Fruit fly (Drosophila melanogaster) whole organism, larva: ENCODE results near the gene CG9727.
A peak's percentile ranks its signal among the peaks of the same experiment; 100 is the strongest.

ENCODE experiments used
- noc ChIP-seq: fragments of 200-800 bp; sonication (Bioruptor generic); optimal IDR thresholded peaks from 3 replicates; lab custom pipeline; 2019; ENCODE audit warnings: missing biosample characterization, mild to moderate bottlenecking, missing genetic modification characterization, moderate library complexity

CG9727 gene

DNA sequence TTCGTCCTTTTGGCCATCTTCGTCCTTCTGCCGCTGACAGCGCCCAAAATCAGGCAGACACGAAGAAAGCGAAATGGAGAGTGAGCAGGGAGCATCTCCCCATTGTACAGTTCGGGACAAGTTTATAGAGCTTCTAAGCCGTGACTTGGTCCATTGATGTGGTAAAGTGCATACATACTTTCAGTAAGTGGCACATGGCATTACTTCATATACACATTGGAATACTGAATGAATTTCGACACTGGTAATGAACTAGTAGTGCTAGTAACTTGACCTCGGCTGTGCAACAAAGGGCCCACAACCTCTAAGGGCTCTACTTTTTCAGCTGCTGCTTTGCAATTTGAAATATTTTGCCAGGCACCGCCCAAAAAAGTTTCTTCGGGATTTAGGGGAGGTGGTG is 40.2 kb downstream of the CG9727 start:
- peak; percentile 33 for TF ChIP-seq noc

DNA sequence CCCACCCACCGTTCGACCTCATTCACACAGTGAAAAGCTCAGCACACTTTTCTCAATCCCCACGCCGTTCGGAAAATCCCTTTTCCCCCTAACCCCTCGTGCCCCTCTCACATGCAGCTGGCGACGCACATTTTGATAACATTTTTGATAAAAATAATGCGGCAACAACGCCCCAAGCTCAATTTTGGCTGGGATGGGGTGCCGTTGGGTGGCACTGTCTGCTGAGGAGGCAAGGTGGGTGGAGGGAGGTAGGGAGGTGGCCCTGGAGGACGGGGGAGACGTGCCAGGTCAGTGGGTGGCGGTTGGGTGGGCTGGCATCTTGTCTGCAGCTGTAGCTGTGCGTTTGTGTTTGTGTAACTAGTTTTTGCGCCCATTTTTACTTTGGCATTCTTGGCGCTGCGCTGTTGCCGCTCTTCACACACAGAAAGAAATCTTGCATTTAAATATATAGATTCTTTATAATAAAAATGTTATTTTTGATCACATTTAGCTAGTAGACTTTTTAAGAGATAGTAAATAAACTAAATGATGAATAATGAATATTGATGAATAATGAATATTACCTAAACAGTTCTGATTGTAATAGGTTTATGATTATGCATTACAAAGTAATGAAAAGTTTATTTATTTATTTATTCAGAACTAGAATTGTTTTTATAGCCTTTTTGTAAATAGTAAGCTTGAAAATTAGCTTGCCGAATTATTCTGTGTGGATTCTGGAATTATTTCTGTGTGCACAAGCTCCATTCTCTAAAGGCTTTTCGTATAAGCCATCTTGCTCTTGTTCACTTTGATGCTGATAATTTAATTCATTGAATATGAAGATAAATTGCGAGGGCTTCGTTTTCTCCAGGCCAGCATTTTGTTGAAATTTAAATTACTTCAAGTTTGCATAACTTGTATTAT is 41.8 kb downstream of the CG9727 start:
- TF ChIP-seq noc: no peak

DNA sequence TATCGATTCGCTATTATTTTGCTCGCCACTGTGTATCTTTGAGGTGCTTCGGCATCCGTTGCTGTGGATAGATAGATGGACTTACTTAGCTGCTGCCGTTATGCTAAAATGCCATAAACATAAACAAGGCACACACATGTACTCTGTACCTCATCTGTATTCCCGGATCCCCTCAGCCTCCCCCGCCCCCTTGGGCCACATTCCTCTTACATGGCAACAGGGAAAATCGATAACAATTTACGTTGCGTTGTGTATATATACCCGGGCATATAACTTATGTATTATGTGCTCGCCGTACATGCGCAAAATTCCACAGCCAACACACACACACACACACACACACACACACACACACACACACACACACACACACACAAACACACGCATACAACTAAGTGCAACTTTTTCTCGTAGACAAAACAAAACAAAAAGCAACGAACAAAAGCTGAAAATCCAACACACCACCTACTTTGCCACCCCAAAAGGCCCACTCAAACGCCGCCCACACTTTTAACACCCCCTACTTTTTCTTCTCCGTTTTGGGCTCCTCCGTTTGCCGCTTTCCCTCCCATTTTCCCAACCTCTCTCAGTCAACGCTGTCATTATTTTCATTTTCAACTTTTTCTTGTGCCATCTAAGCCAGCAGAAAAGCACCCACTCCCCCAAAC is 42.6 kb downstream of the CG9727 start:
- no peak for TF ChIP-seq noc

DNA sequence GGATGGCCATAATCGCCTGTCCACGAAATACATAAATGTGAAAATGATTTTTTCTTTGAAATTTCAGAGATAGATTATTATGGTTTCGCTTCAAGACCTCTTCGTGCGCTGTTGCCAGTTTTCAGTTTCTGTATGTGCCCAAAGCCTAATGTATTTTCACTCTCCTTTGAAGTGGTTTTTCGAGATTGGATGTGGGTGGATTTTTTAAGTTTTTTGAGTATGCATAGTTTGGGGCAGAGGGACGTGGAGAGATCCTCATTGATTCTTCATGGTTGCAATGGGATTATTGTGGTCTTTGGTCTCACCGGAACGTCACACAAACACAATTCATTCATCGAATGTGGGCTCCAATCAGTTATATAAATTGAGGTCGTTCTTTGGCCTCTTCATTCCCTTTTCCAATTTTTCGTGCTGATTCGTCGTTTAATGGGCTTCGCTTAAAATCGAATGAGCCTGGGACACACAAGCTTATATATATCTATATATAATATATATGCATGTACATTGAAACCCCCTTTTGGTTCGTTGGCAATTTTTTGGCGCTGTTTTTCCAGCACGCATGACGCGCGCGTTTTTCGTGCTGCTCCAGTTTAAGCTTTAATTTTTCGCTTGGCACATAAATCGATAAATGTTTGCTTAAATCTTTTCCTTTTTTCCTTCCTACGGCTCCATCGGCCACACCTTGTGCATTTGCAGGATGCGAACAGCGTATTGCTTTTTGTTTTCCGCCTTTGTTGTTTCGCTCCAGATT is 44.8 kb downstream of the CG9727 start:
- no peak for TF ChIP-seq noc

DNA sequence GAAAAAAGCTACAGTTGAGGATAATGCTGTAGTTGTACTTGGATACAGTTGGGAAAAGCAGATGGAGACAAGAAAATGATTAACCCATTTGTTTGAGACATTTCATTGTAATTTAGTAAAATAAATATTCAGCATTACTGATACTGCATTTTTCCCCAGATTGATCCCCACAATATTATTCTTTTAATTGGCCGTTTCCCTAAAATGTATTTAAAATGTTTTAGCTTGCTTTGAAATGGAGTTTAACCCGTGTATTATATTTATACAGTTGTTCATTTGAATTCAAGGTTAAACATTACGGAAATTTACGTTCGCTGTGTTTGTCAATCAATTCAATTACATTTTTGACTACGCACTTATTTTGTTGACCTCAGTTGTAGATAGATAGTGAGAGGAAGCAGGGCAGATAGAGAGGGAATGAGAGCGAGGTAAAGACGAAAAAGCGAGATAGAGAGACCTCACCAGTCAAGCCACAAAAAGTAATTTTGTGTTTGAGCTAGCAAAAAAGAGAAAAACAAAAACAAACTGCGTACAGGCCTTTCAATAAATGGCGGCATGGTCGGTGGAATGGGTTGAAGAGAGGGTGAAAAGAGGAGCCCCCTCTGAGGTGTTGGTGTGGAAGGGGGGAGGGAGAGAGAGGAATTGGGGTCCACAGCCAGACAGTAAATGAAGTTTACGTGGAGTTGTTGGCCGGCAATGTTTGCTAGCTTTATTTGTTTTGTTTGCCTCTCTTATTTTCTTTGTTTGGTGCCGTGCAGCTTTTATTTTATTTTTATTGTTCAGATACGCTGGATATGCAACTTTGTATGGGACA is 45.9 kb downstream of the CG9727 start:
- TF ChIP-seq noc: peak; percentile 97

DNA sequence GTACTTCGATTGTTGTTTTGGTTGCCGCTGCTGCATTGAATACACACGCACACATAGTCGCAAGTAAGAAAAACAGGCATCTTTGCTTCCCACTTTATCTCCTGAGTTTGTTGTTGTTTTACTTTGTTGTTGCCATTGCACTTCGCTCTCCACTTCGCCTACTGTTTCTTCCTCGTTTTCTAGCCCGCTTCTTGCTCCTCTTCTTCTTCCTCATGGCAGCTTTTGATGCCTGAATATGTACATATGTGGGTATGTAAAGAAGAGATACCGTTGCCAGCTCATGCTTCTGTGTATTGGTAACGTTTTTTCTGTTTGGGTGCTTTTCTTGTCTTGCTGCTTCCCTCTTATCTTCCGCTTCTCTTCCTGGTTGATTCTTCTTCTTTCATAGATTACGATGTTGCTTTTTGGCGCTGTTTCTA is 47.3 kb downstream of the CG9727 start:
- no peak for TF ChIP-seq noc

DNA sequence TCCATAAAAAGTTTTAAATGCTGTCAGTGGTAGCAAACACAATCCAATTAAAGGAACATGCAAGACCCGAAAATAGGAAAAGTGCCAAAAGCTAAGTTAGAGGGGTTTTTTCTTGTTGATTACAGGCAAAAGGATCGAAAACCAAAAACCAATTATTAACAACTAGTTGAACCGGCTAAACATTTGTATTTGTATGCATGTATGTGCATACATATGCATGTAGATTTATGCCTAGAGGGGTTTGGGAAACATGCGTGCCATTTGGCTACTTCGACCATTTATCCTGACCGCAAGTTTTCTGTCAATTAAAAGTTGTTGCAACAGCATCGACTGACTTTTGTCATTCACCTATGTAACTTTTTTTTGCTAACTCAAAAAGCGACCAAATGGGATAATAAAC is 48.0 kb downstream of the CG9727 start:
- TF ChIP-seq noc: no peak

DNA sequence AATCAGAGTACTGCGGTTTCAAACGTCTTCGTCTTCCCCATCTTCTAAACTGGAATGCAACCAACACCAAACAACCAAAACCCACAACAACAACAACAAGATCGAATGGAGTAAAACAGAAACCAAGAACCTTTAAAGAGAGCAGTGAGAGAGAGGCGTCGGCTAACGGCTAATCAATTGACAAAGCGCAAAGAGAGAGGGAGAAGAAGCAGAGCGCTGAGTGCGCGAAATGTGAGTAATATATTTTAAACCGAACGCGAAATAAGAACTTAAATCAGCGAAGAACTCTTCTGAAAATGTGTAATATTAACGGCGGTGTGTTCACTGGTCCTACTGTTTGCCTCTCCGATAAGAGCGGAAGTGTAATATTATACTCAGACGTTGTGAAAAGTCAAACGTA is 48.9 kb downstream of the CG9727 start:
- no peak for TF ChIP-seq noc

DNA sequence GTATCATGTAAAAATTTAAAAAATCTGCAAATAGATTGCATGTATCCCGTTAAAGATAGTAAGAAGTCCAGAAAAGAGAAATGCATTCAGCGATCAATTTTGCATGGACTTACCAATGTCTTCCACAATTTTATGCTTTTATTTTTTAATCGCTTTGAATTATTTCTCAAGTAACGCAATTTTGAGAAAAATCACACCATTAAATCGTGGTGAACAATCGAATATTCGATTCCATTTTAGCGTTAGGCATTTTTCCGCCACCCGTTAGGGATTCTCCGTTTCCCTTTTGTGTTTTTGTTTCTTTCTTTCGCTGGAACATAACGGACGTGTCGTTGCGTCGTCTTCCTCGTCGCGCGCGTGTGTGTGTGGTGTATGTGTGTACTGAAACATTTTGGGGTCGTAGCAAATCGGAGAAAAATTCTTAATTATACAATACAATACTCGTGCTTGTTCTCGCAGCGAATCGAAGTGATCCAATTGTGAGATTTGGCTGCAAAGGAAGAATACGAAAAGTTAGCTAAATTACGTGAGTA is 49.8 kb downstream of the CG9727 start, which contains the start of gene gpp:
Gene gpp, plus strand, starts transcription at position 290 of the 533 bp plus-strand sequence.
- TF ChIP-seq noc: no peak

DNA sequence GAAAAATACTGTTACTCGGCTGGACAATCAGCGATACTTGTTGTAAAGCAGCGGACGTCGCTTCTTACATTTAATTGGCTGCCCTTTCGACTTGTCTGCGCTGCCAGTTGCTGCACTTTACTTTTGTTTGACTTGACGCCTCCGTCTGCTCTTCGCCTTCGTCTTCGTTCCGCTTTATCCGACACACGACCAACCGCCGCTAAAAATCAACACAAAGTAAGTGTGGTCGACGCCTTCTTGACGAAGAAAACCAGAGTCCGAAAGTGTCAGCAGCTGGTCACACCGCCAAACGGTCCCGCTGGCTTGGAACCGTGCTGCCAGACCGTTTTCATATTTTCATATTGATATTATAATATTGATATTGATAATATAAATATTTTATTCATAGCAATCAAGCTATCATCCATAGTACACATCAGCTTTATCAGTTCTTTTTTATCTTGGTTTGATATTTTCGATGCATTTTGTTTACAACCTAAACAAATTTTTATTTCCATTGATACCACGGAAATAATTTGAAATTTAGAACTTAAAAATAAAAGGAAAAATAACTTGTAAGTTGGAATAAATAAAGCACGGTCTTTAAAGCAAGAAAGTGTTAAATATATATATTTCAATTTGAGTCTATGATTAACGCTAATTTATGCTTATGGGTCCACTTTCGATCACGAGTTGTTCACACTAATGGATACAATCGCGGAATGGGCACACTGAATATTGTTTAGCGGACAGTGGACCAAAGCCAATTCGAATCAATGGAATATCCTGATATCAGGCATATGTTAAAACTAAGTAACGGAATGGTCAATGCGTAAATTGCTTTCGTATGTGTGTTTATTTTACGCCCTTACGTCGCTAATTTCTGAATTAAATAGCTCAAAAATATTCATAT is 50.6 kb downstream of the CG9727 start, which contains the start of gene Dmtn:
Gene Dmtn, minus strand, starts transcription at position 222 of the 892 bp plus-strand sequence.
- peak; percentile 20 for TF ChIP-seq noc

DNA sequence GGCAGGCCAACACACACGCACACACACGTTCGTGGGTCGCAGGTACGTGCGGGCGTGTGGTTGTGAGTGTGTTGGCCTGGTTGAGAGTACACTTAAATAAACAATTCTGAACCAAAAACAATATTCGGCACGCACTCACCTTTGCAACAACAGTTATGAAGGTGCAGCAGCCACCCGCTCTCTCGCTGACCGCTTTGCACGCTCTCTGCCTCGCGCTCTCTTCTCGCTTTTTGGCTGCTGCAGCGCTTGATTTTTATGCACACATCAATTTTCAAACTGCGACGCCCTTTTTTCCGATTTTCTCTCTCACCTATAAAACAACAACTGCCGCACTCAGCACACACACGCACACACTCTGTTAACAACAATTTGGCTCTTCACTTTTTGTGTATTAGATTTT is 51.2 kb downstream of the CG9727 start:
- TF ChIP-seq noc: no peak

DNA sequence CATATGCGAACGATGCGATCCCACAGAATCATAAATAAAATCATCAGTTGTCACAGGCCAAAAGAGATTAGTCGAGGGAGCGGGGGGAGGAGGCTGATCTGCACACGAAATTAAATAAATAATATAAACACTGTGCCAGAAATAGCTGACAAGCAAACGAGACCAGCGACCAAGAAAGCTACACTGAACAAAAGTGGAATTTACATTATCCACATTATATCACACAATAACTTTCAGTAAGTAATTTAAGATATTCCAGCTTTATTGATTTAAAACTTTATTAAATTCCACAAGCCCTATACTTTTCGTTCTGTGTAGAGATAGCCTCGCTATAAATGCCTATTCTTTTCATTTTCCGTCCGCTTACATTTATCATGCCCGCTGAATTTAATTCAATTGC is 52.3 kb downstream of the CG9727 start:
- peak; percentile 51 for TF ChIP-seq noc

DNA sequence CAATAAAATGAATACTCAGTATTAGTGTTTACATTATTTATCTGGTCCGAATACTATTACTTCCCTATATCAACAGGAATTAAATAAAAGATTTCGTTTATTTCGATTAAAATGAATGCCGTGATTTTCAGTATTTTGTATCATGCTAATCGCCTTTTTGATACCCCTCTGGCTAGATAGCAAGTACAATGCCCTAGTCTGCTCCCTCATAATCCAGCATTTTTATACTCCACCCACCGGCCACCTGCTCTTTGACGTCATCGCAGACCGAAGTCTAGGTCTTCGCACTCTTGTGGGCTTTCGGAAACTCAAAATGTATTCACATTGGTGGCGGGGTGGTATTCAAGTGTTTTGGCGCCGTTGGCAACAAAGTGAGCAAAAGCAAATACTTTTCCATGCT is 52.8 kb downstream of the CG9727 start:
- TF ChIP-seq noc: no peak

DNA sequence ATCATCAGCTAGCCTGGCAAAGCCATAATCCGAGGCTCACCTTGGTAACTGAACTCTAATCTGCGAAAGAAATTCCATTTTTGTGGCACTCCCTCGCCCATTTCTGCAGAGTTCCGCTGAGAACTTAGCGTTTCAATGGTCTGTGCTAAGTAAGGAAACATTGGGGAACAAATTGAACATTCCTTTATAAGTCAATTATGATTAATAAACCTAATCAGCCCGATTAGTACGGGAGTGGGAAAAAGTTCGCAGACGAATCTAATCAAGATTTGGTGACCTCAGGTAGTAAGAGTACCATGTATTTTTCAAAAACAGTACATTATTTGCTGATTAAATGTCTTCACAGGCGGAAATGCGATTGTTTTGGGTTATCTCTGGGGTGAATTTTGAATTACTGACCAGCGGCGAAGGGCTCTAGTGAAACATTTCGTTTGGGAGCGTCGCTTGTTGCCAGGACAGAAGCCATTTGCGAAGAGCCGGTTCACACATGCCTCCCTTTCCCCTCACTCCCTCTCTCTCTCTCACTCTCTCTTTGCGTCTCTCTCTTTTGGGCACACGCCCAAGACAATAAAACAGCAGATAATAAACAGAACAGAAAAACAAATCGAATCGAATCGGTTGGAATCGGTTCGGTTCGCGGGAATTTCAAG is 53.8 kb downstream of the CG9727 start:
- peak; percentile 77 for TF ChIP-seq noc
